Fruit fly (Drosophila melanogaster) S2 (cell line): ENCODE results near the gene Ir94c.

Experiments used
- CG8478 ChIP-seq: fragments of >200 bp; optimal IDR thresholded peaks from 2 replicates; lab custom pipeline; 2018
- CTCF ChIP-seq, 2 experiments: fragments of >200 bp; optimal IDR thresholded peaks; 2 replicates each; lab custom pipeline; 2018

DNA sequence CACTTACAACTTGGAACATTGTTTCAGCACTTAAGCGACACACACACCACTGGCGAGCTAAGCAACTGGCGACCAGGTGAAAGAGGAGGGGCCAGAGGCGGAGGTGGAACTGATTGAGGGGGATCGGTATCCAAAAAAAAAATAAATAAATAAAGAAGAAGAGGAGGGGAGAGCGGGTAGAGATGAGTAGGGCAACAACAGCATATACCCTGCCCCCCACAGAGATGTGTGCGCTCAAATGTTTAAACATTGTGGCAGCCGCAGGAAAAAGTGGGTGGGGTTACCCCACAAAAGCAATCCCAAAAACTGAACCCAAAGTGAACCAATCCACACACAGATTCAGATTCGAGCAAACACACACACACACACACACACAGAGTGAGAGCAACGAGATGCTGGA lies 31.2 kb upstream of the Ir94c start:
- no peak for TF ChIP-seq CTCF (optimal IDR thresholded peaks at IDR 0.05; lab: Kevin White, UChicago)
- TF ChIP-seq CG8478 (lab: Kevin White, UChicago) = no peak
